Fruit fly (Drosophila melanogaster) S2 (cell line): ENCODE data around the gene CG13722.

Experiments used
- CG8478 ChIP-seq: fragments of >200 bp; optimal IDR thresholded peaks from 2 replicates; lab custom pipeline; 2018
- CTCF ChIP-seq, 2 experiments: fragments of >200 bp; optimal IDR thresholded peaks; 2 replicates each; lab custom pipeline; 2018

DNA sequence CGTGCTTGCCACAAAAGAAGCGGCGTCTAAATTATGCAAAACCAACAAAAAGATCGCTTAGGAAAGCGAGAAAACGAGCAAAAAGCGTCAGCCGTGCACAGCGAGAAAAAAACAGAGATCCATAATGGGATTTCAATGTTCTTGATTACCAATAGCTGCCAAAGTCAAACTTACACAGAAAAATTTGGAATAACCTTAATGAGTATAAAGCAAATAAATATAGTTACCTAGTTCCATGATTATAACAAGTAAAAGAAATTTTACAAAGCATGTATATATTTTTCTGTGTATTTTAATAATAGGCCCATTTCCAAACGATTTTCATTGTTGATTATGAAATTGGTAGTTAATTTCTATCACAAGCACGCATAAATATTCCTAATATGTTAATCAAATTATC, 43.2 kb upstream of the CG13722 start:
- TF ChIP-seq CTCF (optimal IDR thresholded peaks at IDR 0.05; lab: Kevin White, UChicago) (no peak), CG8478 (lab: Kevin White, UChicago) (no peak)
